Fruit fly (Drosophila melanogaster) whole organism, wandering third instar larva: ENCODE measurements around the gene CG13047.

ENCODE experiments used
- HLH106 ChIP-seq: fragments of 200-800 bp; optimal IDR thresholded peaks from 3 replicates; lab custom pipeline; 2019; ENCODE audit warnings: missing biosample characterization, mild to moderate bottlenecking, missing genetic modification characterization, moderate library complexity
- Hnf4 ChIP-seq: fragments of 200-800 bp; sonication (Bioruptor generic); optimal IDR thresholded peaks from 2 replicates; lab custom pipeline; 2016; ENCODE audit warnings: missing biosample characterization, mild to moderate bottlenecking, missing genetic modification characterization
- Hr78 ChIP-seq: fragments of >200 bp; optimal IDR thresholded peaks from 2 replicates; lab custom pipeline; 2017; ENCODE audit warnings: missing biosample characterization, missing genetic modification characterization
- Jra ChIP-seq: sonication (Bioruptor generic); optimal IDR thresholded peaks from 2 replicates; lab custom pipeline; 2016; ENCODE audit warnings: missing biosample characterization, missing genetic modification characterization
- Myc ChIP-seq: fragments of >200 bp; optimal IDR thresholded peaks from 2 replicates; lab custom pipeline; 2017
- foxo ChIP-seq, 2 experiments: fragments of 200-800 bp; sonication (Bioruptor generic); optimal IDR thresholded peaks; 2 replicates in 1 of 2; 3 replicates in 1 of 2; lab custom pipeline; 2016 to 2017; ENCODE audit warnings: missing biosample characterization in 2 of 2, missing genetic modification characterization in 2 of 2
- h ChIP-seq: fragments of 200-800 bp; sonication (Bioruptor generic); optimal IDR thresholded peaks from 3 replicates; lab custom pipeline; 2016; ENCODE audit warnings: missing biosample characterization, mild to moderate bottlenecking, missing genetic modification characterization
- lola ChIP-seq: fragments of >200 bp; optimal IDR thresholded peaks from 2 replicates; lab custom pipeline; 2017; ENCODE audit warnings: missing biosample characterization, missing genetic modification characterization
- pan ChIP-seq: fragments of >200 bp; optimal IDR thresholded peaks from 2 replicates; lab custom pipeline; 2017
- sage ChIP-seq: fragments of 200-800 bp; sonication (Bioruptor generic); optimal IDR thresholded peaks from 2 replicates; lab custom pipeline; 2016; ENCODE audit warnings: missing biosample characterization, mild to moderate bottlenecking, missing genetic modification characterization
- sv ChIP-seq: fragments of 200-800 bp; sonication (Bioruptor generic); optimal IDR thresholded peaks from 3 replicates; lab custom pipeline; 2016; ENCODE audit warnings: missing biosample characterization, missing genetic modification characterization
- usp ChIP-seq: fragments of >200 bp; optimal IDR thresholded peaks from 2 replicates; lab custom pipeline; 2017; ENCODE audit warnings: missing biosample characterization, missing genetic modification characterization

DNA sequence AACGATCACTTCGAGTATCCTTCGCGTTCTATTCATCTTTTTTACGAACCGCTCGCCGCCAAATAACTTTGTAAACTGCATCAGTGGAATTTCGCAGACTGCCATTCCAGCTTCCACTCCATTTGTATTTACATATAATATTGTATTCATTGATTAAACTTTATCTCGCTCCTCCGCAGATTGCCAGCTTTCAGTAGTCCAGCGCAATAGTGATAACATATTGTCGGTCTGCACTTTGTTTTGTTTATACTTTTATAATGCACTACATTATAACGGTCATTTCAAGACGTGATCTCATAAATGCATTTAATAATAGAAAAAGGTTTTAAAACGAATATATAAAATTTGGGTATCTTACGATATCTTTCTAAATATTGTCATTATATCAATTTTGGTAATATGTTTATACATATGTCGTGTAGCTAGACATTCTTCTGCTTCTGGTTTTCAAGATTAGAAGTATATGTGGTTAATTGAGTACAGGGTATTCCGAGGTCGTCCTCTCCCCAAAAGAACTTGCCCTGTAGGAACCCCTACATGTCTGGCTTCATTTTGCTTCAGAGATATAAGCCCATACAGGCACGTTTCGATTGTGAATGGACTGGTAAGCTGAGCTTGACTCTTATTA is 17.0 kb downstream of the CG13047 start, which contains the start of gene CG4950:
- TF ChIP-seq h (GFP tag; lab: Kevin White, UChicago) = no peak
- no peak for TF ChIP-seq sage (GFP tag; lab: Kevin White, UChicago)
- no peak for TF ChIP-seq Hr78
- TF ChIP-seq sv = no peak
- no peak for TF ChIP-seq usp
- peak; percentile 40 for TF ChIP-seq HLH106
- TF ChIP-seq Myc = no peak
- no peak for TF ChIP-seq pan (lab: Kevin White, UChicago)
- no peak for TF ChIP-seq Jra (GFP tag; lab: Kevin White, UChicago)
- TF ChIP-seq Hnf4 (GFP tag; lab: Kevin White, UChicago) = no peak
- no peak for TF ChIP-seq lola
- no peak for TF ChIP-seq foxo (GFP tag; optimal IDR thresholded peaks at IDR 0.05; lab: Kevin White, UChicago)
